Fruit fly (Drosophila melanogaster): Measurements from ENCODE around the gene plum.

Gene plum

DNA sequence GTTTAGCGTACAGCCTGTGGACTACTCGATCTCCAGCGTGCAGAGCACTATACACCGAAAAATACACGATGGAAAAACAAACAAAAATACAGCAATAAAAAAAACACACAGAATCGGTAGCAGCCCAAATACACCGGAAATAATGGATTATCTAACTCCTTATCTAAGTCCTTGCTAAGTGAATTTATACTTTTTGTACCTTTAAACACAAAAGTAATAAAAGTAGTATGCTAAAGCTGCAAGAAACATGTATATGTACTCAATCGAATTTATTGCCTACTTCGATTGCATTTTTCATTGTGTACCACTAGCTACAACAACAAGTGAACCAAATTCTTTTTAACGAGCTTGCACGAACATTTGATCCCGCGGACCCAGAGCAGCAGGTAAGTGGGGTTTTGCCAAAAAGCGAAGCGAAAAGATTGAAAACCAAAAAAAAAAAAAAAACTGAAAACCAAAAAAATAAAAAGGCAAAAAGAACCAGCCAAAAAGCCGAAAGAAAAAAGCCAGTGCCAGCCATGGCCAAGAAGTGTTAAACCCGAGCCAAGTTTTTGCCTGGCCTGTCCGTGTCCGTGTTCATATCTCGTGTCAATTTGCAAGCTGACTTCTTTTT is 12.8 kb downstream of the plum start:
- TF ChIP-seq usp (GFP tag; optimal IDR thresholded peaks at IDR 0.05) (no peak), Dll (optimal IDR thresholded peaks at IDR 0.05) (no peak), pan (optimal IDR thresholded peaks at IDR 0.05) (no peak), EcR (GFP tag; optimal IDR thresholded peaks at IDR 0.05) (no peak), psq (optimal IDR thresholded peaks at IDR 0.05) (no peak), CG8478 (optimal IDR thresholded peaks at IDR 0.05) (no peak)

- TF ChIP-seq EcR (GFP tag; optimal IDR thresholded peaks at IDR 0.05) (no peak), usp (GFP tag; optimal IDR thresholded peaks at IDR 0.05) (no peak), psq (optimal IDR thresholded peaks at IDR 0.05) (no peak), pan (optimal IDR thresholded peaks at IDR 0.05) (no peak), Dll (optimal IDR thresholded peaks at IDR 0.05) (no peak), CG8478 (optimal IDR thresholded peaks at IDR 0.05) (no peak)
These were observed 27.2 kb downstream of the plum start for dm6 chr3R:26507838-26508237.

dm6 chr3R:26503317-26503716 is 31.7 kb downstream of the plum start:
- TF ChIP-seq psq (optimal IDR thresholded peaks at IDR 0.05): no peak
- no peak for TF ChIP-seq Dll (optimal IDR thresholded peaks at IDR 0.05)

DNA sequence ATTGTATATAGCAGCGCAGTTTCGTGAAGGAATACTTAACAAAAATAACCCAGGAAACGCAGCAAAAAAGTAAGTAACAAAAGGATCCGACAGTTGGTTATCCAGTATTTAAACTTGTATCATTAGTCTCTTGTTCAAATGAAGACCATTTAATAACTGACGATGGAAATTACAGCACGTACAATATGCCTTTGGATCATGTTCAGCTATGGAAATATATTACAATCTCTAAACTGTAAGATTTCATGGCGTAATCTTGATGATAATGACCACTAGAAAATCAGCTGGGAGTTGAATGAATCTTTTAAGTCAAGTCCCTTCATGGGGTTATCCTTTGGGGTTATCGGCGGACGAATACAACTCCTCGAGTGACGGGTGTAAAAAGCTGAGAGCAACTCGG is 32.1 kb downstream of the plum start:
- TF ChIP-seq CG8478 (optimal IDR thresholded peaks at IDR 0.05) (no peak), usp (GFP tag; optimal IDR thresholded peaks at IDR 0.05) (no peak)

- TF ChIP-seq psq (optimal IDR thresholded peaks at IDR 0.05) (no peak), pan (optimal IDR thresholded peaks at IDR 0.05) (no peak), usp (GFP tag; optimal IDR thresholded peaks at IDR 0.05) (no peak), EcR (GFP tag; optimal IDR thresholded peaks at IDR 0.05) (no peak), Dll (optimal IDR thresholded peaks at IDR 0.05) (no peak), CG8478 (optimal IDR thresholded peaks at IDR 0.05) (no peak)
These were observed 32.9 kb downstream of the plum start for dm6 chr3R:26502072-26502471.

- TF ChIP-seq Dll (optimal IDR thresholded peaks at IDR 0.05) (no peak), CG8478 (optimal IDR thresholded peaks at IDR 0.05) (no peak), pan (optimal IDR thresholded peaks at IDR 0.05) (no peak), usp (GFP tag; optimal IDR thresholded peaks at IDR 0.05) (no peak), EcR (GFP tag; optimal IDR thresholded peaks at IDR 0.05) (no peak), psq (optimal IDR thresholded peaks at IDR 0.05) (no peak)
These were observed 34.7 kb downstream of the plum start for dm6 chr3R:26500355-26500754.

- TF ChIP-seq pan (optimal IDR thresholded peaks at IDR 0.05) (no peak), Dll (optimal IDR thresholded peaks at IDR 0.05) (no peak), EcR (GFP tag; optimal IDR thresholded peaks at IDR 0.05) (no peak), CG8478 (optimal IDR thresholded peaks at IDR 0.05) (no peak), usp (GFP tag; optimal IDR thresholded peaks at IDR 0.05) (no peak), psq (optimal IDR thresholded peaks at IDR 0.05) (no peak)
These were observed 35.9 kb downstream of the plum start for dm6 chr3R:26499136-26499535.

DNA sequence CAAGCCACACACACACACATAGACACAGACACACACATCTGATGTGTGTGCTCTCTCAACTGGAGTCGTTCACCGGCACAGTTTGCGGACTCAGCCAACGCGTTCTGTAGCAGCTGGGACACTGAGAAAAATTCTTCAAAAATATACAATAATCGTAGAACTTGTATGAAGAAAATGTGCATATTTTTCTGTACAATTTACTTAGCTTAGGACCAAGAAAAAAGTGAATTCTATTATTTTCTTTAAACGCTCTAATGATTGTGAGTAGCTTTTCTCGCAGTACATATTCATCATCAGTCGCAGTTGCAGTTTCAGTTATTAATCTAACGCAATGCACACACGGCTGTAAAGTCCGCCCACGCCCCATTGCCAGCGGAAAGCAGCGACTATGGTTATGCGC is 38.7 kb downstream of the plum start:
- TF ChIP-seq pan (optimal IDR thresholded peaks at IDR 0.05): no peak
- TF ChIP-seq psq (optimal IDR thresholded peaks at IDR 0.05): no peak
- no peak for TF ChIP-seq CG8478 (optimal IDR thresholded peaks at IDR 0.05)
- TF ChIP-seq usp (GFP tag; optimal IDR thresholded peaks at IDR 0.05): no peak
- no peak for TF ChIP-seq Dll (optimal IDR thresholded peaks at IDR 0.05)
- TF ChIP-seq EcR (GFP tag; optimal IDR thresholded peaks at IDR 0.05): no peak

- TF ChIP-seq pan (optimal IDR thresholded peaks at IDR 0.05): no peak
- TF ChIP-seq EcR (GFP tag; optimal IDR thresholded peaks at IDR 0.05): no peak
- TF ChIP-seq usp (GFP tag; optimal IDR thresholded peaks at IDR 0.05): no peak
- TF ChIP-seq CG8478 (optimal IDR thresholded peaks at IDR 0.05): no peak
- no peak for TF ChIP-seq Dll (optimal IDR thresholded peaks at IDR 0.05)
- TF ChIP-seq psq (optimal IDR thresholded peaks at IDR 0.05): no peak
These were observed 40.8 kb downstream of the plum start for dm6 chr3R:26494247-26494646.

DNA sequence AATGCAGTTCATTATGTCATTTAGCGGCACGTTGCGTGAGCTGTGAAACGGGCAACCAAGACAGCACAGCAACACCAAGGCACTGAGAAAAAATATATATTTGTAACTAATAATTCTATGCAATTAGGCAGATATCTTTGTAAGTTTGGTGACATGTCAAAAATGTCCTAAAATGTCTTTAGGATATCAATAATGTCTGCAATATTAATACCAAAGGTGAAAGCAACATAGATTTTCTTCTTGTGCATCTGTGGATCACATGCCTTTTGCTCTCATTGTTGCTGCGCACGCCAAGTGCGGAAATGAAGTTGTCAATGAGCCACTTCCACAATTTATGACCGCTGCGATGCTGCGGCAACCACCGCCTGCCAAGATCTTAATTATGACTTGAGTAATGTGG is 45.6 kb downstream of the plum start:
- TF ChIP-seq EcR (GFP tag; optimal IDR thresholded peaks at IDR 0.05) (no peak), CG8478 (optimal IDR thresholded peaks at IDR 0.05) (no peak), Dll (optimal IDR thresholded peaks at IDR 0.05) (no peak), pan (optimal IDR thresholded peaks at IDR 0.05) (no peak), usp (GFP tag; optimal IDR thresholded peaks at IDR 0.05) (no peak), psq (optimal IDR thresholded peaks at IDR 0.05) (no peak)

DNA sequence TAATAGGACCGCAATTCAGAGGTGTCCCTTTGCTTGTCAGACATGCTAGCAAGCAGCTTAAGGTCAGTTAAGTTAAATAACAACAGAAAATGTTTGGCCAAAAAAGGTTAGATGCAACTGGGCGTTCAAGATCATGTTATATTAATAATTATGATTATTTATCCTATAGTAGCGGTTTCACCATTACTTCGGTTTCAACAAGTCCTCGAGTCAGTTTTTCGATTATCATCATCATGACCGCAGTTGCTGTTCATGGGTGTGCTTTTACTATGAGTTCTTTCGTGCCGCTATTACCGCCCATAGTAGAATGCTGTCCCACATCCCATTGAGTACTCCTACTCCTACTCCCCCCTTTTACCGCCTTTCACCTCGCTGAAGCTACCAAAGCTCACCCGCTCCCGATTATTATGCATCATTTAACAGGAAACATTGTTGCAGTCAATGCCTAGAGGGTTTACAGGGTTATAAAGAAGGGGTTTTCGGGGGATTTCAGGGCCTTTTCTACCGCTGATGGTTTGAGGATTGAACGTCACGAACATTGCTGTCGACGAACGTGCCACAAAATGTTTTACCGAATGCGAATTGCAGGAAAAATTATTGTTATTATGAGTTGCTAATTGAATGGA is 49.7 kb downstream of the plum start:
- TF ChIP-seq CG8478 (optimal IDR thresholded peaks at IDR 0.05): no peak

DNA sequence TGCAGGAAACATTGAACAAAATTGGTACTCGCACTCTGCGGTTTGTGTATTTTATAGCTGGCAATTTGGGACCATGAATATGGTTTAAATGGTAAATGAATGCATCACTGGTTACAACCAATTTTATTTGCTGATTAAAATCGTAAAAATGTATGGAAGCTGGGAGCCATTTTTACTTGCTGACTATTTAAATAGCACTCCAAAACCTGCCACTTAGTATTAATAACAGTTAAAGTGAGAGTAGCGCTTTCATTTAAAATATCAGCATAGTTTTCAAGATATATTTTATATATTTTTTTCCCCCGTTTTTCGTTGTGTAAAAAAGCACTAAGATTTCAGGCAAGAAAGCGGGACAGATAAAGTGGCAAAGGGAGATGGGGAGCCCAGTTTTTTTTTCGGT is 50.5 kb downstream of the plum start:
- TF ChIP-seq usp (GFP tag; optimal IDR thresholded peaks at IDR 0.05) (no peak), CG8478 (optimal IDR thresholded peaks at IDR 0.05) (no peak), psq (optimal IDR thresholded peaks at IDR 0.05) (no peak), Dll (optimal IDR thresholded peaks at IDR 0.05) (no peak), pan (optimal IDR thresholded peaks at IDR 0.05) (no peak), EcR (GFP tag; optimal IDR thresholded peaks at IDR 0.05) (no peak)

DNA sequence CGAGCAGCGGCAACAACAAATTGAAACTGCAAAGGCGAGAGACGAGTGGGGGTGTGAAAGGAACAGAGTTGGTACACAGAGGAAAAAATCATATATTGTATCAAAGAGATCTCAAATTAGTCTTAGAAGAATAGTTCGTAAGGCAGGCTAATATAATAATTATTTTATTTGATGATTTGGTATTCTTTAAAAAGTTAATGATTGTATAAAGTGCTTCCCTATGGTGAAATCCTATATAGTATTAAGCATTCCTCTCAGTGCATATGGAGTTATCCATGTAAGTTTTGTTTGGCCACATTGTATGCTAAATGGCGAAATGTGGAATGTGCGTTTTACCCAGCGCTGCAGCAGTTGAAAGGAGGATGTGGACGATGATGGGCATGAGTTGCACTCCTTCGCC is 51.4 kb downstream of the plum start:
- no peak for TF ChIP-seq pan (optimal IDR thresholded peaks at IDR 0.05)
- no peak for TF ChIP-seq psq (optimal IDR thresholded peaks at IDR 0.05)
- TF ChIP-seq usp (GFP tag; optimal IDR thresholded peaks at IDR 0.05): no peak
- TF ChIP-seq Dll (optimal IDR thresholded peaks at IDR 0.05): no peak
- TF ChIP-seq EcR (GFP tag; optimal IDR thresholded peaks at IDR 0.05): no peak
- no peak for TF ChIP-seq CG8478 (optimal IDR thresholded peaks at IDR 0.05)

Data from whole organism.